Worm (Caenorhabditis elegans) whole organism, mixed stage, embryonic: ENCODE data around the gene Y22D7AL.10.

Experiments used
- M03D4.4 ChIP-seq: sonication (generic microtip); optimal IDR thresholded peaks from 2 replicates; lab custom pipeline; 2017; ENCODE audit warnings: mild to moderate bottlenecking, missing genetic modification characterization, missing compliant biosample characterization
- blmp-1 ChIP-seq: fragments of 150-350 bp; optimal IDR thresholded peaks from 2 replicates; lab custom pipeline; 2014; ENCODE audit warnings: missing biosample characterization, missing genetic modification characterization
- lin-13 ChIP-seq: fragments of 150-350 bp; optimal IDR thresholded peaks from 2 replicates; lab custom pipeline; 2014; ENCODE audit warnings: missing biosample characterization, missing genetic modification characterization
- lsy-2 ChIP-seq: fragments of 150-350 bp; optimal IDR thresholded peaks from 2 replicates; lab custom pipeline; 2014; ENCODE audit warnings: missing biosample characterization, missing genetic modification characterization
- nhr-237 ChIP-seq: fragments of 150-350 bp; optimal IDR thresholded peaks from 2 replicates; lab custom pipeline; 2014; ENCODE audit warnings: missing biosample characterization, missing genetic modification characterization
- nhr-76 ChIP-seq: sonication (generic microtip); optimal IDR thresholded peaks from 2 replicates; lab custom pipeline; 2017; ENCODE audit warnings: missing biosample characterization, missing genetic modification characterization
- pha-4 ChIP-seq: fragments of 150-350 bp; optimal IDR thresholded peaks from 2 replicates; lab custom pipeline; 2018; ENCODE audit warnings: missing biosample characterization, missing genetic modification reagents, missing genetic modification characterization
- tbx-8 ChIP-seq: fragments of 200-800 bp; sonication (Bioruptor generic); optimal IDR thresholded peaks from 2 replicates; lab custom pipeline; 2018; ENCODE audit warnings: mild to moderate bottlenecking, missing genetic modification characterization, moderate library complexity, missing compliant biosample characterization
- unc-62 ChIP-seq: fragments of 150-350 bp; optimal IDR thresholded peaks from 2 replicates; lab custom pipeline; 2014; ENCODE audit warnings: missing biosample characterization, missing genetic modification reagents, missing genetic modification characterization
- ztf-11 ChIP-seq: fragments of 150-350 bp; optimal IDR thresholded peaks from 2 replicates; lab custom pipeline; 2014; ENCODE audit warnings: missing biosample characterization, missing genetic modification characterization

- TF ChIP-seq ztf-11: no peak
- no peak for TF ChIP-seq blmp-1 (tag; lab: Kevin White, UChicago)
- no peak for TF ChIP-seq unc-62 (GFP tag; lab: Kevin White, UChicago)
- no peak for TF ChIP-seq lsy-2 (tag; lab: Kevin White, UChicago)
- no peak for TF ChIP-seq nhr-237 (tag; lab: Kevin White, UChicago)
- TF ChIP-seq pha-4 (tag; lab: Kevin White, UChicago): no peak
- TF ChIP-seq M03D4.4 (tag; lab: Kevin White, UChicago): no peak
- TF ChIP-seq tbx-8 (GFP tag; lab: Kevin White, UChicago): no peak
- TF ChIP-seq nhr-76 (tag; lab: Kevin White, UChicago): no peak
- no peak for TF ChIP-seq lin-13 (tag; lab: Kevin White, UChicago)
Observed at ce11 chrIII:1664761-1665266, 46.1 kb upstream of the Y22D7AL.10 start, which contains the start of gene Y22D7AL.16.
